Worm (Caenorhabditis elegans): Measurements from ENCODE around the gene Y65A5A.24.

Gene Y65A5A.24

ce11 chrIV:16388856-16389461, 4.8 kb upstream of the Y65A5A.24 start (continued):
- TF ChIP-seq K09A11.1 (tag; optimal IDR thresholded peaks at IDR 0.05; ENCODE audit: insufficient read depth) (no peak), ceh-34 (tag; optimal IDR thresholded peaks at IDR 0.05) (no peak), tbx-7 (tag; optimal IDR thresholded peaks at IDR 0.05) (no peak), elt-4 (tag; optimal IDR thresholded peaks at IDR 0.05) (no peak), unc-86 (tag; optimal IDR thresholded peaks at IDR 0.05) (peak; percentile 17), hlh-13 (GFP tag; optimal IDR thresholded peaks at IDR 0.05) (no peak), pros-1 (tag; optimal IDR thresholded peaks at IDR 0.05) (no peak), K02D7.2 (tag; optimal IDR thresholded peaks at IDR 0.05) (no peak), ref-2 (tag; optimal IDR thresholded peaks at IDR 0.05) (no peak), pha-4 (tag; optimal IDR thresholded peaks at IDR 0.05) (no peak), ceh-45 (GFP tag; IDR thresholded peaks at IDR 0.05) (no peak), eyg-1 (tag; optimal IDR thresholded peaks at IDR 0.05) (no peak), ceh-6 (GFP tag; optimal IDR thresholded peaks at IDR 0.05) (peak; percentile 14), odd-2 (tag; optimal IDR thresholded peaks at IDR 0.05) (no peak), unc-55 (GFP tag; optimal IDR thresholded peaks at IDR 0.05) (no peak), che-1 (tag; optimal IDR thresholded peaks at IDR 0.05) (no peak), hlh-8 (tag; optimal IDR thresholded peaks at IDR 0.05) (no peak), ceh-31 (tag; optimal IDR thresholded peaks at IDR 0.05) (no peak), nhr-11 (tag; optimal IDR thresholded peaks at IDR 0.05) (no peak), ztf-16 (tag; optimal IDR thresholded peaks at IDR 0.05) (no peak), Y22D7AL.16 (tag; optimal IDR thresholded peaks at IDR 0.05) (no peak), sdc-2 (tag; optimal IDR thresholded peaks at IDR 0.05) (no peak), ceh-18 (tag; optimal IDR thresholded peaks at IDR 0.05) (peak; percentile 49), ceh-48 (tag; optimal IDR thresholded peaks at IDR 0.05) (no peak), ceh-24 (tag; optimal IDR thresholded peaks at IDR 0.05) (no peak), mec-3 (tag; optimal IDR thresholded peaks at IDR 0.05; ENCODE audit: borderline replicate concordance) (no peak), zip-5 (tag; optimal IDR thresholded peaks at IDR 0.05) (no peak), unc-3 (GFP tag; conservative IDR thresholded peaks at IDR 0.05) (no peak), unc-3 (tag; optimal IDR thresholded peaks at IDR 0.05) (no peak), pqm-1 (tag; optimal IDR thresholded peaks at IDR 0.05) (no peak), ceh-14 (tag; optimal IDR thresholded peaks at IDR 0.05) (no peak), F13H6.1 (tag; optimal IDR thresholded peaks at IDR 0.05) (no peak), nhr-232 (tag; optimal IDR thresholded peaks at IDR 0.05) (peak; percentile 15), gmeb-2 (tag; optimal IDR thresholded peaks at IDR 0.05) (no peak)

DNA sequence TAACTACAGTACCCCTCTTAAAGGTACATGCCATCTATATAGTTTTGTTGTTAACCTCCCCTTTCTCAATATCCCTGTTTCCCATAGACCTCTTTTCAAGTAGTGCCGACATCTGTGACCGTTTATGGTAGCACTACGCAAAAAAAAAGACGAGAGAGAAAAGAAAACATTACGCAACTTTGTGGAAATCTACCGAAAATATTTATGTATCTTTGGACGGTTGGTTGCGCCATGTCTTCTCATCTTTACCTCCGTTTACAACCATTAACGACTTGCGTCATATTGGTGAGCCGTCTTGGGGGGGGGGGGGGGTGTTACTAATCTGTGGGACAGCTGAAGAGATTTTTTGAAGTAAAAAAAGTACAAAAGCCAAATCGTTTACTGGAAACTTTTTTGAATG, 2.3 kb upstream of the Y65A5A.24 start:
- TF ChIP-seq Y22D7AL.16 (tag; optimal IDR thresholded peaks at IDR 0.05): no peak
- no peak for TF ChIP-seq mec-3 (tag; optimal IDR thresholded peaks at IDR 0.05; ENCODE audit: borderline replicate concordance)
- no peak for TF ChIP-seq nhr-11 (tag; optimal IDR thresholded peaks at IDR 0.05)
- TF ChIP-seq che-1 (tag; optimal IDR thresholded peaks at IDR 0.05): no peak
- TF ChIP-seq ref-2 (tag; optimal IDR thresholded peaks at IDR 0.05): no peak

DNA sequence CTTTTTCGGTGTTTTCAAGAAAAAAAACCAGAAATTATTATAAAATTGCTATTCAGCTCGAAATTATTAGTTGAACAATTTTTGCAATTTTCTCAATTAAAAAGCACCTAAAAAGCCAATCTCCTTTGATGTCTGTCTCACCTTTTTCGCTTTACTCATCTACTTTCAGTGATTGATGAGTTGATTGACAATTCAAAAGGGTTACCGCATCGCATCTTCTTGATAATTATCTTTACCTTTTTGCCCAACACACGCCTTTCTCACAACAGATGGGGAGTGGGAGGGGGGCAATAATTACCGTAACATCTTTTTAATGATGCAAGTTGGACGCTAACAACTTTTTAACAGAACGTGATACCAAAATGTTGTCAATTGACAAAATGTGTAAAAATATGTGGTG, 2.9 kb downstream of the Y65A5A.24 start:
- TF ChIP-seq gmeb-2 (tag; optimal IDR thresholded peaks at IDR 0.05) (no peak), ceh-34 (tag; optimal IDR thresholded peaks at IDR 0.05) (no peak), odd-2 (tag; optimal IDR thresholded peaks at IDR 0.05) (no peak), eyg-1 (tag; optimal IDR thresholded peaks at IDR 0.05) (no peak), tbx-7 (tag; optimal IDR thresholded peaks at IDR 0.05) (no peak), ama-1 (optimal IDR thresholded peaks at IDR 0.05) (no peak), ceh-31 (tag; optimal IDR thresholded peaks at IDR 0.05) (no peak), fax-1 (tag; optimal IDR thresholded peaks at IDR 0.05) (no peak), ceh-2 (tag; optimal IDR thresholded peaks at IDR 0.05) (no peak), pag-3 (tag; optimal IDR thresholded peaks at IDR 0.05; ENCODE audit: borderline replicate concordance) (no peak)

All from whole organism, late embryonic.